Fruit fly (Drosophila melanogaster): ENCODE data around the gene sit.

DNA sequence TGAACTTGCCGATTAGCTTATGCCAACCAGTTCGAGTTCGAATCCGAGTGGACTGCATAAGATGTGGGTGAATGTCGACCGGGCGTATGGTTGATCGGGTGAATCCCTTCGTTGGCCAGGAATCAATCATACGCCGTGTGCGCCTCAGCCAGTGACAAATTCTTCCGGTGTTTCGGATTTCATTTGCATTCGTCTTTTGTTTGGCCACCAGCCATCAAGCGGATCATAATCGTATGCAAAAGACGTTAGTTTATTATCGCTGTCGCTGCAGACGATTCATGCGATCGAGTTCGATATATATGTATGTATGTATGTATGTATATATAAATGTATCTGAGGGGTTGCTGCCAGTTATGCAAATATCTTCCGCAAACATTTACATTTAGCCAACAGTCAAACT lies 1.7 kb upstream of the sit start:
- TF ChIP-seq CG8478 (optimal IDR thresholded peaks at IDR 0.05) (no peak), CTCF (optimal IDR thresholded peaks at IDR 0.05) (no peak)

Data from S2 (cell line).